Fruit fly (Drosophila melanogaster) whole organism: ENCODE results near the gene Ugt37A3.

Experiments used
- CG8478 ChIP-seq: fragments of >200 bp; optimal IDR thresholded peaks from 2 replicates; lab custom pipeline; 2018; ENCODE audit warnings: inconsistent platforms
- Dll ChIP-seq: fragments of >200 bp; optimal IDR thresholded peaks from 2 replicates; lab custom pipeline; 2017

- TF ChIP-seq Dll (lab: Kevin White, UChicago) (no peak), CG8478 (lab: Kevin White, UChicago) (no peak)
These were observed 19.7 kb downstream of the Ugt37A3 start for dm6 chr3R:12723759-12724158.
